Fruit fly (Drosophila melanogaster): ENCODE measurements around the gene CG3868.

Gene CG3868

dm6 chr3L:14427292-14427729 lies 24.8 kb upstream of the CG3868 start (continued):
- no peak for TF ChIP-seq CG18599 (GFP tag; optimal IDR thresholded peaks at IDR 0.05)
- no peak for TF ChIP-seq twi (tag; optimal IDR thresholded peaks at IDR 0.05)
- TF ChIP-seq sob (GFP tag; IDR thresholded peaks at IDR 0.05) = 0 out of 2 replicates have a peak, but pooled peaks have one; percentile 13
- peak; percentile 25 for TF ChIP-seq CG17829 (tag; optimal IDR thresholded peaks at IDR 0.05)
- TF ChIP-seq tin (GFP tag; optimal IDR thresholded peaks at IDR 0.05) = no peak
- TF ChIP-seq NC2β (GFP tag; optimal IDR thresholded peaks at IDR 0.05) = no peak
- no peak for TF ChIP-seq pzg (GFP tag; optimal IDR thresholded peaks at IDR 0.05)
- no peak for TF ChIP-seq CG12104 (GFP tag; optimal IDR thresholded peaks at IDR 0.05)
- no peak for TF ChIP-seq Max (GFP tag; optimal IDR thresholded peaks at IDR 0.05)
- TF ChIP-seq slbo (GFP tag; IDR thresholded peaks at IDR 0.05) = no peak
- TF ChIP-seq CG17328 (GFP tag; IDR thresholded peaks at IDR 0.05) = no peak
- TF ChIP-seq CG3995 (GFP tag; optimal IDR thresholded peaks at IDR 0.05) = no peak
- TF ChIP-seq CG1603 (tag; optimal IDR thresholded peaks at IDR 0.05) = no peak
- TF ChIP-seq jigr1 (GFP tag; IDR thresholded peaks at IDR 0.05) = no peak
- no peak for TF ChIP-seq CG30431 (GFP tag; optimal IDR thresholded peaks at IDR 0.05)
- no peak for TF ChIP-seq Dbx (GFP tag; IDR thresholded peaks at IDR 0.05)
- TF ChIP-seq CG11456 (GFP tag; IDR thresholded peaks at IDR 0.05) = no peak
- peak; percentile 6 for TF ChIP-seq CG11398 (GFP tag; optimal IDR thresholded peaks at IDR 0.05)
- no peak for TF ChIP-seq CG7839 (tag; optimal IDR thresholded peaks at IDR 0.05)
- peak; percentile 29 for TF ChIP-seq gcm (GFP tag; optimal IDR thresholded peaks at IDR 0.05)
- no peak for TF ChIP-seq peb (GFP tag; IDR thresholded peaks at IDR 0.05)
- no peak for TF ChIP-seq gro (GFP tag; optimal IDR thresholded peaks at IDR 0.05)
- no peak for TF ChIP-seq scrt (GFP tag; optimal IDR thresholded peaks at IDR 0.05)
- no peak for TF ChIP-seq Atf6 (GFP tag; IDR thresholded peaks at IDR 0.05)
- TF ChIP-seq CG5180 (GFP tag; optimal IDR thresholded peaks at IDR 0.05) = peak; percentile 96
- no peak for TF ChIP-seq CG30020 (tag; optimal IDR thresholded peaks at IDR 0.05)
- no peak for TF ChIP-seq CG2129 (GFP tag; IDR thresholded peaks at IDR 0.05; ENCODE audit: partially characterized antibody)
- no peak for TF ChIP-seq kah (GFP tag; optimal IDR thresholded peaks at IDR 0.05)
- TF ChIP-seq HLHmδ (GFP tag; optimal IDR thresholded peaks at IDR 0.05) = no peak
- no peak for TF ChIP-seq CG4854 (GFP tag; optimal IDR thresholded peaks at IDR 0.05)
- TF ChIP-seq CG16779 (GFP tag; IDR thresholded peaks at IDR 0.05) = no peak
- peak; percentile 51 for TF ChIP-seq CG7745 (tag; optimal IDR thresholded peaks at IDR 0.05)
- peak; percentile 36; the same call in 1 of the 2 replicates for TF ChIP-seq crol (GFP tag; IDR thresholded peaks at IDR 0.05)
- no peak for TF ChIP-seq CG7357 (GFP tag; IDR thresholded peaks at IDR 0.05)
- TF ChIP-seq cg (GFP tag; optimal IDR thresholded peaks at IDR 0.05) = no peak
- no peak for TF ChIP-seq eyg (GFP tag; optimal IDR thresholded peaks at IDR 0.05)
- no peak for TF ChIP-seq CG6813 (GFP tag; optimal IDR thresholded peaks at IDR 0.05)
- no peak for TF ChIP-seq CG4730 (GFP tag; IDR thresholded peaks at IDR 0.05)
- TF ChIP-seq CG16815 (GFP tag; optimal IDR thresholded peaks at IDR 0.05) = no peak
- peak; percentile 43 for TF ChIP-seq lab (GFP tag; optimal IDR thresholded peaks at IDR 0.05)
- TF ChIP-seq CG13894 (tag; optimal IDR thresholded peaks at IDR 0.05) = peak; percentile 36
- no peak for TF ChIP-seq Six4 (GFP tag; optimal IDR thresholded peaks at IDR 0.05)
- peak; percentile 61 for TF ChIP-seq CG10543 (GFP tag; optimal IDR thresholded peaks at IDR 0.05)
- TF ChIP-seq Usf (GFP tag; optimal IDR thresholded peaks at IDR 0.05) = no peak
- TF ChIP-seq CG14965 (GFP tag; optimal IDR thresholded peaks at IDR 0.05; ENCODE audit: borderline replicate concordance) = no peak
- TF ChIP-seq H2.0 (GFP tag; IDR thresholded peaks at IDR 0.05) = no peak
- TF ChIP-seq CG10462 (GFP tag; optimal IDR thresholded peaks at IDR 0.05) = no peak
- peak; percentile 19; the same call in 1 of the 2 replicates for TF ChIP-seq bowl (GFP tag; IDR thresholded peaks at IDR 0.05)
- peak; percentile 38 for TF ChIP-seq CG12769 (tag; optimal IDR thresholded peaks at IDR 0.05)
- peak in 1 of 2 experiments; percentile 65 for TF ChIP-seq crp (GFP tag; optimal IDR thresholded peaks at IDR 0.05)
- no peak for TF ChIP-seq CG10274 (GFP tag; optimal IDR thresholded peaks at IDR 0.05)
